Fruit fly (Drosophila melanogaster): Measurements from ENCODE around the gene fwd.
A peak's percentile ranks its signal among the peaks of the same experiment; 100 is the strongest.

dm6 chr3L:346656-347640, 27.3 kb upstream of the fwd start, which contains the start of gene mth:
- TF ChIP-seq CG8478 (optimal IDR thresholded peaks at IDR 0.05): no peak
- TF ChIP-seq CTCF (optimal IDR thresholded peaks at IDR 0.05): peak in 1 of 2 experiments; percentile 5

All from S2 (cell line).